Worm (Caenorhabditis elegans) whole organism, midembryonic: Measurements from ENCODE around the gene cyp-33C11.

Experiments
- flt-1 ChIP-seq: fragments of 200-800 bp; sonication (Bioruptor generic); IDR thresholded peaks from 2 replicates; pipeline ENCODE4 v1.3.6; 2022; ENCODE audit warnings: missing genetic modification characterization, missing compliant biosample characterization
- klf-2 ChIP-seq: fragments of 200-800 bp; sonication (Bioruptor generic); conservative IDR thresholded peaks from 2 replicates; pipeline ENCODE4 v1.3.6; 2022; ENCODE audit warnings: missing genetic modification reagents, missing genetic modification characterization, missing compliant biosample characterization
- ztf-23 ChIP-seq: fragments of 200-800 bp; sonication (Bioruptor generic); IDR thresholded peaks from 2 replicates; pipeline ENCODE4 v1.3.6; 2022; ENCODE audit warnings: missing genetic modification reagents, missing genetic modification characterization, missing compliant biosample characterization
- ztf-29 ChIP-seq: fragments of 200-800 bp; sonication (Bioruptor generic); IDR thresholded peaks from 2 replicates; pipeline ENCODE4 v1.3.6; 2022; ENCODE audit warnings: missing genetic modification reagents, missing genetic modification characterization, missing compliant biosample characterization

ce11 chrV:694625-695024 lies 18.2 kb downstream of the cyp-33C11 start, which contains the start of gene srj-53:
- TF ChIP-seq klf-2 (GFP tag; lab: Robert Waterston, UW), result no peak
- no peak for TF ChIP-seq ztf-29 (GFP tag; lab: Robert Waterston, UW)
- TF ChIP-seq flt-1, result no peak
- TF ChIP-seq ztf-23 (GFP tag; lab: Robert Waterston, UW), result no peak
